Worm (Caenorhabditis elegans) whole organism, young adult: ENCODE results near the gene F35F10.13.
"Not testable (repeated sequence)": the region's sequence is repeated elsewhere in the genome, so short reads cannot be mapped to it uniquely, and the experiment has no call there.

Source experiments
- ceh-91 ChIP-seq: fragments of 200-800 bp; sonication (Bioruptor generic); IDR thresholded peaks from 2 replicates; pipeline ENCODE4 v1.3.6; 2022; ENCODE audit warnings: missing genetic modification reagents, missing genetic modification characterization, missing compliant biosample characterization
- lsl-1 ChIP-seq: fragments of 200-800 bp; sonication (Bioruptor generic); optimal IDR thresholded peaks from 2 replicates; lab custom pipeline; 2018; ENCODE audit warnings: mild to moderate bottlenecking, missing genetic modification characterization, moderate library complexity, missing compliant biosample characterization
- tlf-1 ChIP-seq: fragments of 200-800 bp; sonication (Bioruptor generic); optimal IDR thresholded peaks from 2 replicates; lab custom pipeline; 2018; ENCODE audit warnings: mild to moderate bottlenecking, missing genetic modification characterization, missing compliant biosample characterization

DNA sequence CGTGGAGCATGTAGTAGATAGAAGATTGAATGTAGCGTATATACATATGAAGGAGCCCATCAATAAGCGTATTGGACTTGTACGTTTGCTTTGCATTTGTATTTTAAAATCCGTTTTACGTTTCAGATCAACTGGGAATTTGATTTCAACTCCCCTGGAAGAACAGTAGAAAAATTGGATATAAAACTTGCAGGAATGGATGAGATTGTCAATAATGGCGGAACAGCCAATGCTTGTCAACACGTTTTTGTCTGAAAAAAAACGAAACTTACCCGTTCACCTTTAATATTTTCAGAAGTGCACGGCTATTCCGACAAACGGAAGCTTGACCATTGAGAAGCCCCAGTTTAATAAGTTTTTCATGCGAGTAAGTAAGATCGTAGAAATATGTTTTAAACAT, 48.9 kb upstream of the F35F10.13 start, which contains the start of gene C04E12.2:
- not testable (repeated sequence) for TF ChIP-seq lsl-1 (GFP tag; lab: Kevin White, UChicago); ceh-91; tlf-1 (GFP tag; lab: Kevin White, UChicago)
